Fruit fly (Drosophila melanogaster): ENCODE data around the gene MED30.

DNA sequence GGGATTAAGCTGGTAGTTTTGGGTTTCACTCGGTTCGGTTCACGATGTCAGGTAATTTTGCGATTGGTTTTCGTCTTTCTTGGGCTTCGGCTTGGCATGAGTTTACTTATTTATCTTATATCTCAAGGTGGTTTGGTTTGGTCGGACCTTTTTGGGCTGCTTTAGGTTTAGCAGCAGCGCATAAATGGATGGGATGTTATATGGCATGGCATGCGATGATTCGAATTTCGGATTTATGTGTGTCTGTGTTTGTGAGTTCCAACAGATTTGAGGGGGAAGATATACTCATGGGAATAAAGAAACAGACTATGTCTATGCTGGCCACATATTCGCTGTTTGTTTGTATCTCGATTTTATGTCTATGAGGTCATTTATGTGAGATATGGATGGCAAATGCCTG is 43.8 kb upstream of the MED30 start:
- no peak for TF ChIP-seq CTCF (optimal IDR thresholded peaks at IDR 0.05)
- TF ChIP-seq CG8478 (optimal IDR thresholded peaks at IDR 0.05), result no peak
